Worm (Caenorhabditis elegans) whole organism, mixed stage, embryonic: ENCODE measurements around the gene Y54G2A.18.

Source experiments
- blmp-1 ChIP-seq: fragments of 150-350 bp; optimal IDR thresholded peaks from 2 replicates; lab custom pipeline; 2014; ENCODE audit warnings: missing biosample characterization, missing genetic modification characterization
- elt-1 ChIP-seq: sonication (generic microtip); optimal IDR thresholded peaks from 2 replicates; lab custom pipeline; 2017; ENCODE audit warnings: missing genetic modification characterization, mild to moderate bottlenecking, missing compliant biosample characterization, antibody characterized with exemption, moderate library complexity, borderline replicate concordance; ENCODE audit not compliant: insufficient read depth
- lin-13 ChIP-seq: fragments of 150-350 bp; optimal IDR thresholded peaks from 2 replicates; lab custom pipeline; 2014; ENCODE audit warnings: missing biosample characterization, missing genetic modification characterization
- lsy-2 ChIP-seq: fragments of 150-350 bp; optimal IDR thresholded peaks from 2 replicates; lab custom pipeline; 2014; ENCODE audit warnings: missing biosample characterization, missing genetic modification characterization
- nhr-12 ChIP-seq: fragments of 150-350 bp; optimal IDR thresholded peaks from 2 replicates; lab custom pipeline; 2014; ENCODE audit warnings: missing biosample characterization, missing genetic modification characterization
- nhr-28 ChIP-seq: fragments of 150-350 bp; optimal IDR thresholded peaks from 2 replicates; lab custom pipeline; 2014; ENCODE audit warnings: missing biosample characterization, missing genetic modification characterization
- sptf-1 ChIP-seq: sonication (generic microtip); optimal IDR thresholded peaks from 2 replicates; lab custom pipeline; 2017; ENCODE audit warnings: mild to moderate bottlenecking, missing genetic modification characterization, moderate library complexity, missing compliant biosample characterization
- unc-62 ChIP-seq: fragments of 150-350 bp; optimal IDR thresholded peaks from 2 replicates; lab custom pipeline; 2014; ENCODE audit warnings: missing biosample characterization, missing genetic modification reagents, missing genetic modification characterization

- no peak for TF ChIP-seq lin-13 (tag; lab: Kevin White, UChicago)
- no peak for TF ChIP-seq nhr-12 (tag; lab: Kevin White, UChicago)
- no peak for TF ChIP-seq blmp-1 (tag; lab: Kevin White, UChicago)
- TF ChIP-seq unc-62 (GFP tag; lab: Kevin White, UChicago), result no peak
- no peak for TF ChIP-seq sptf-1 (tag; lab: Kevin White, UChicago)
- TF ChIP-seq elt-1 (tag; lab: Kevin White, UChicago), result no peak
- no peak for TF ChIP-seq lsy-2
- TF ChIP-seq nhr-28 (tag; lab: Kevin White, UChicago), result no peak
Measured at ce11 chrIV:2851625-2852024, 40.7 kb downstream of the Y54G2A.18 start.
